Worm (Caenorhabditis elegans): ENCODE data around the gene K08H2.5.

K08H2.5 gene

ce11 chrX:13246668-13247358 lies 4.7 kb upstream of the K08H2.5 start:
- TF ChIP-seq aha-1 (tag): no peak
- peak; percentile 71 for TF ChIP-seq hlh-30 (tag; optimal IDR thresholded peaks at IDR 0.05; ENCODE audit: insufficient read depth)
- peak in 1 of 2 experiments; percentile 45 for TF ChIP-seq mdl-1 (tag; optimal IDR thresholded peaks at IDR 0.05)
- no peak for TF ChIP-seq vab-7 (GFP tag; IDR thresholded peaks at IDR 0.05)
- no peak for TF ChIP-seq set-16 (GFP tag; IDR thresholded peaks at IDR 0.05)
- TF ChIP-seq F10B5.3 (tag; optimal IDR thresholded peaks at IDR 0.05): no peak
- peak; percentile 85 for TF ChIP-seq ces-1 (GFP tag; optimal IDR thresholded peaks at IDR 0.05)
- peak; percentile 29 for TF ChIP-seq T20F7.1 (GFP tag; optimal IDR thresholded peaks at IDR 0.05)
- TF ChIP-seq dmd-6 (GFP tag; IDR thresholded peaks at IDR 0.05): peak; percentile 52
- TF ChIP-seq ama-1 (optimal IDR thresholded peaks at IDR 0.05): no peak
- TF ChIP-seq nhr-42 (GFP tag; IDR thresholded peaks at IDR 0.05): no peak
- TF ChIP-seq nhr-28 (tag; optimal IDR thresholded peaks at IDR 0.05): peak; percentile 82
- TF ChIP-seq nhr-77 (tag; optimal IDR thresholded peaks at IDR 0.05): no peak
- no peak for TF ChIP-seq zip-11 (GFP tag; IDR thresholded peaks at IDR 0.05)
- no peak for TF ChIP-seq Y48G9A.11 (GFP tag; IDR thresholded peaks at IDR 0.05)
- TF ChIP-seq hlh-11 (tag; optimal IDR thresholded peaks at IDR 0.05): peak; percentile 33
- peak; percentile 67 for TF ChIP-seq dve-1 (tag; optimal IDR thresholded peaks at IDR 0.05; ENCODE audit: insufficient read depth)
- TF ChIP-seq ceh-20 (GFP tag; IDR thresholded peaks at IDR 0.05): no peak
- peak in 1 of 2 experiments; percentile 3 for TF ChIP-seq unc-62 (GFP tag; optimal IDR thresholded peaks at IDR 0.05 in 1 of 2)
- no peak for TF ChIP-seq unc-62 (tag; optimal IDR thresholded peaks at IDR 0.05)

ce11 chrX:13245090-13245489 lies 3.0 kb upstream of the K08H2.5 start, which contains the start of gene hpl-1:
Gene hpl-1, plus strand, starts transcription at chrX:13245390.
- TF ChIP-seq lin-15B (tag; optimal IDR thresholded peaks at IDR 0.05) (no peak), Y48G9A.11 (GFP tag; IDR thresholded peaks at IDR 0.05) (no peak), nhr-25 (tag; optimal IDR thresholded peaks at IDR 0.05; ENCODE audit: borderline replicate concordance, insufficient read depth) (no peak), lsy-2 (tag; optimal IDR thresholded peaks at IDR 0.05) (no peak), mdt-29 (GFP tag; IDR thresholded peaks at IDR 0.05) (no peak), ceh-20 (GFP tag; IDR thresholded peaks at IDR 0.05) (no peak), nhr-48 (tag; optimal IDR thresholded peaks at IDR 0.05) (no peak), F44E2.7 (GFP tag; IDR thresholded peaks at IDR 0.05) (no peak), daf-19 (GFP tag; conservative IDR thresholded peaks at IDR 0.05) (no peak), ztf-7 (tag; optimal IDR thresholded peaks at IDR 0.05) (no peak), nhr-10 (tag; optimal IDR thresholded peaks at IDR 0.05) (no peak), R02D3.7 (tag; optimal IDR thresholded peaks at IDR 0.05) (no peak), rbr-2 (tag; optimal IDR thresholded peaks at IDR 0.05) (no peak), ceh-44 (GFP tag; IDR thresholded peaks at IDR 0.05) (no peak), F26F4.8 (GFP tag; conservative IDR thresholded peaks at IDR 0.05) (no peak), T26A8.4 (GFP tag; IDR thresholded peaks at IDR 0.05) (no peak)

- TF ChIP-seq zip-11 (GFP tag; IDR thresholded peaks at IDR 0.05) (no peak), zip-2 (tag; optimal IDR thresholded peaks at IDR 0.05) (no peak), nhr-111 (GFP tag; optimal IDR thresholded peaks at IDR 0.05) (no peak), nhr-42 (GFP tag; IDR thresholded peaks at IDR 0.05) (no peak), set-16 (GFP tag; IDR thresholded peaks at IDR 0.05) (no peak), php-3 (GFP tag; IDR thresholded peaks at IDR 0.05) (no peak), aly-2 (tag; optimal IDR thresholded peaks at IDR 0.05) (no peak), vab-7 (GFP tag; IDR thresholded peaks at IDR 0.05) (no peak), duxl-1 (tag; optimal IDR thresholded peaks at IDR 0.05; ENCODE audit: poor library complexity) (no peak), ztf-11 (tag; optimal IDR thresholded peaks at IDR 0.05) (no peak), attf-4 (tag; optimal IDR thresholded peaks at IDR 0.05) (no peak)
Observed at ce11 chrX:13238197-13238596, 3.9 kb downstream of the K08H2.5 start, which contains the start of gene K08H2.4. Gene K08H2.4, plus strand, starts transcription at chrX:13238497.

All from whole organism, L4 larva.